Fruit fly (Drosophila melanogaster) whole organism, wandering third instar larva: ENCODE data around the gene PpD3.

Experiments used
- HLH106 ChIP-seq: fragments of 200-800 bp; optimal IDR thresholded peaks from 3 replicates; lab custom pipeline; 2019; ENCODE audit warnings: missing biosample characterization, mild to moderate bottlenecking, missing genetic modification characterization, moderate library complexity
- Myc ChIP-seq: fragments of >200 bp; optimal IDR thresholded peaks from 2 replicates; lab custom pipeline; 2017
- OdsH ChIP-seq: fragments of 200-800 bp; sonication (Bioruptor generic); optimal IDR thresholded peaks from 2 replicates; lab custom pipeline; 2016; ENCODE audit warnings: missing biosample characterization, mild to moderate bottlenecking, missing genetic modification characterization
- Rel ChIP-seq, 2 experiments: fragments of 200-800 bp; sonication (Bioruptor generic) in 1 of 2; optimal IDR thresholded peaks; 2 replicates in 1 of 2; 3 replicates in 1 of 2; lab custom pipeline; 2016 to 2019; ENCODE audit warnings: mild to moderate bottlenecking in 2 of 2, missing biosample characterization in 2 of 2, missing genetic modification characterization in 2 of 2, moderate library complexity in 1 of 2
- Vsx2 ChIP-seq: fragments of 200-300, 225-300 bp; sonication (Bioruptor generic); optimal IDR thresholded peaks from 2 replicates; lab custom pipeline; 2018; ENCODE audit warnings: missing biosample characterization, missing genetic modification characterization; ENCODE audit not compliant: partially characterized antibody
- dl ChIP-seq, 2 experiments: fragments of 175-275, 200-275 bp in 1 of 2; fragments of 200-275 bp in 1 of 2; sonication (Bioruptor generic); optimal IDR thresholded peaks; lab custom pipeline; 2018; ENCODE audit warnings: mild to moderate bottlenecking in 2 of 2, missing biosample characterization in 2 of 2, missing genetic modification characterization in 2 of 2, moderate library complexity in 2 of 2; ENCODE audit not compliant: partially characterized antibody in 2 of 2, insufficient read depth in 1 of 2
- dsf ChIP-seq: sonication (Bioruptor generic); optimal IDR thresholded peaks from 2 replicates; lab custom pipeline; 2016; ENCODE audit warnings: missing biosample characterization, missing genetic modification characterization, borderline replicate concordance
- ey ChIP-seq: fragments of 200-800 bp; sonication (Bioruptor generic); optimal IDR thresholded peaks from 2 replicates; lab custom pipeline; 2016; ENCODE audit warnings: missing biosample characterization, missing genetic modification characterization
- h ChIP-seq: fragments of 200-800 bp; sonication (Bioruptor generic); optimal IDR thresholded peaks from 3 replicates; lab custom pipeline; 2016; ENCODE audit warnings: missing biosample characterization, mild to moderate bottlenecking, missing genetic modification characterization
- psq ChIP-seq: fragments of 200-800 bp; sonication (Bioruptor generic); optimal IDR thresholded peaks from 3 replicates; lab custom pipeline; 2017; ENCODE audit warnings: missing biosample characterization, mild to moderate bottlenecking, missing genetic modification characterization, moderate library complexity
- rgr ChIP-seq: fragments of 200-800 bp; sonication (Bioruptor generic); optimal IDR thresholded peaks from 3 replicates; lab custom pipeline; 2016; ENCODE audit warnings: missing biosample characterization, mild to moderate bottlenecking, missing genetic modification characterization
- usp ChIP-seq: fragments of >200 bp; optimal IDR thresholded peaks from 2 replicates; lab custom pipeline; 2017; ENCODE audit warnings: missing biosample characterization, missing genetic modification characterization

DNA sequence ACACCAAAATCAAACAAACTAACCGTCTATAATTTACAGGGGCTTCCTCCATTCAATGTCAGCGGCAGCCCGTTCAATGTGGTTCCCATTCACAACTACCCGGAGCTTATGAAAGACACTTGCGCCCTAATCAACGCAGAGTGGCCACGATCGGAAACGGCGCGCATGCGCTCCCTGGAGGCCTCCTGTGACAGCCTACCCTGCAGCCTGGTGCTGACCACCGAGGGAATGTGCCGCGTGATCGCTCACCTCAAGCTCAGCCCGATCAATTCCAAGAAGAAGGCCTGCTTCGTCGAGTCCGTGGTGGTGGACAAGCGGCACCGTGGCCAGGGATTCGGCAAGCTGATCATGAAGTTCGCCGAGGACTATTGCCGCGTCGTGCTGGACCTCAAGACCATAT is 21.2 kb downstream of the PpD3 start, which contains the start of gene MED6:
- TF ChIP-seq Myc (lab: Kevin White, UChicago) (no peak), psq (no peak), usp (GFP tag; lab: Kevin White, UChicago) (no peak), rgr (GFP tag; lab: Kevin White, UChicago) (no peak), h (GFP tag; lab: Kevin White, UChicago) (no peak), HLH106 (tag; lab: Kevin White, UChicago) (no peak), Rel (GFP tag; optimal IDR thresholded peaks at IDR 0.05; lab: Kevin White, UChicago) (no peak), Rel (tag; optimal IDR thresholded peaks at IDR 0.05; lab: Kevin White, UChicago) (no peak), dsf (GFP tag; lab: Kevin White, UChicago) (no peak), dl (GFP tag; optimal IDR thresholded peaks at IDR 0.05; lab: Kevin White, UChicago; ENCODE audit: insufficient read depth in 1 of 2, partially characterized antibody in 2 of 2) (no peak), OdsH (no peak), ey (GFP tag; lab: Kevin White, UChicago) (no peak), Vsx2 (no peak)
